Fruit fly (Drosophila melanogaster): Measurements from ENCODE around the gene CG7322.

CG7322 gene

DNA sequence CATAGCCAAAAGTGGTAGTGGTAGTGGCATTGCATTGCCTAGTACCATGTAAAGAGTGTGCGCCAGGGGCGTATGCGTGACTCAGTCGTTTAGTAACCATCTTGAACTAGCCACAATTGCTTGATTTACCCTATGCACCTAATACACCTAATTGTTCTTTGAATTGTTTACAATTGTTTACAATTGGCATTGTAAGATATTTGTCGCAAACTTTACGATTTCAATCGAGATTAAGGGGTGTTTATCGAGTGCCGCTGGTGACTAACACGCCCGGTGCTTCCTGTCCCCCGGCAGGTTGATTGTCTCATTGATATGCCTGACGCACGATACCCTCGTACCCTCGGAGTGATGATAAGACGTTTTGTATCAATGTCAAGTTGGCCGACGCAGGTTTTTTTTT, 20.5 kb downstream of the CG7322 start (continued):
- TF ChIP-seq hb (GFP tag; IDR thresholded peaks at IDR 0.05; ENCODE audit: partially characterized antibody) (no peak), Adf1 (GFP tag; IDR thresholded peaks at IDR 0.05) (no peak), otp (GFP tag; IDR thresholded peaks at IDR 0.05) (0 out of 3 replicates have a peak, but pooled peaks have one; percentile 15), stwl (tag; optimal IDR thresholded peaks at IDR 0.05) (no peak), CG15479 (GFP tag; optimal IDR thresholded peaks at IDR 0.05) (no peak), CG31388 (GFP tag; optimal IDR thresholded peaks at IDR 0.05) (no peak), CG33213 (GFP tag; optimal IDR thresholded peaks at IDR 0.05) (no peak), Drgx (GFP tag; IDR thresholded peaks at IDR 0.05) (peak; percentile 60), Taf1 (GFP tag; IDR thresholded peaks at IDR 0.05) (no peak), Gug (GFP tag; IDR thresholded peaks at IDR 0.05) (peak; percentile 17; the same call in 2 of the 4 replicates), CG30020 (tag; optimal IDR thresholded peaks at IDR 0.05) (peak; percentile 9), Ssrp (tag; optimal IDR thresholded peaks at IDR 0.05) (peak; percentile 41), fu2 (GFP tag; optimal IDR thresholded peaks at IDR 0.05) (no peak), Stat92E (GFP tag; optimal IDR thresholded peaks at IDR 0.05) (no peak), Dip2 (GFP tag; IDR thresholded peaks at IDR 0.05) (no peak), jigr1 (GFP tag; IDR thresholded peaks at IDR 0.05) (peak; percentile 72; the same call in 1 of the 3 replicates), CG16779 (GFP tag; IDR thresholded peaks at IDR 0.05) (no peak), CG6683 (GFP tag; optimal IDR thresholded peaks at IDR 0.05) (no peak), CG7786 (GFP tag; optimal IDR thresholded peaks at IDR 0.05) (no peak), CG18476 (GFP tag; optimal IDR thresholded peaks at IDR 0.05) (no peak), CG2678 (tag; optimal IDR thresholded peaks at IDR 0.05) (peak; percentile 33), CG17802 (tag; optimal IDR thresholded peaks at IDR 0.05) (no peak), crp (GFP tag; optimal IDR thresholded peaks at IDR 0.05) (no peak), repo (GFP tag; optimal IDR thresholded peaks at IDR 0.05) (no peak), HmgD (GFP tag; optimal IDR thresholded peaks at IDR 0.05) (no peak), Fer2 (tag; optimal IDR thresholded peaks at IDR 0.05) (no peak), CG11398 (GFP tag; optimal IDR thresholded peaks at IDR 0.05) (peak; percentile 20), CG18011 (GFP tag; optimal IDR thresholded peaks at IDR 0.05) (no peak), cato (GFP tag; optimal IDR thresholded peaks at IDR 0.05; ENCODE audit: borderline replicate concordance) (no peak), CG9609 (GFP tag; optimal IDR thresholded peaks at IDR 0.05) (peak; percentile 59), exex (tag; optimal IDR thresholded peaks at IDR 0.05) (no peak), odd (GFP tag; optimal IDR thresholded peaks at IDR 0.05) (no peak), E2f2 (GFP tag; IDR thresholded peaks at IDR 0.05) (peak; percentile 48; the same call in 1 of the 2 replicates), sna (GFP tag; IDR thresholded peaks at IDR 0.05; ENCODE audit: partially characterized antibody) (no peak), CG5245 (GFP tag; optimal IDR thresholded peaks at IDR 0.05) (no peak), CG13123 (GFP tag; optimal IDR thresholded peaks at IDR 0.05) (no peak), CG16863 (GFP tag; optimal IDR thresholded peaks at IDR 0.05) (no peak), br (optimal IDR thresholded peaks at IDR 0.05) (no peak), CG30403 (GFP tag; optimal IDR thresholded peaks at IDR 0.05) (peak; percentile 40), Eip74EF (GFP tag; optimal IDR thresholded peaks at IDR 0.05) (peak in 1 of 2 experiments; percentile 27), gro (GFP tag; optimal IDR thresholded peaks at IDR 0.05) (no peak), gcm2 (GFP tag; optimal IDR thresholded peaks at IDR 0.05) (no peak), disco-r (GFP tag; optimal IDR thresholded peaks at IDR 0.05) (no peak), CG12299 (tag; optimal IDR thresholded peaks at IDR 0.05) (no peak), chn (GFP tag; optimal IDR thresholded peaks at IDR 0.05) (no peak), HHEX (GFP tag; optimal IDR thresholded peaks at IDR 0.05) (no peak), pros (GFP tag; optimal IDR thresholded peaks at IDR 0.05) (peak; percentile 0), CG15696 (tag; optimal IDR thresholded peaks at IDR 0.05) (no peak), rib (GFP tag; IDR thresholded peaks at IDR 0.05) (no peak), HLHmδ (GFP tag; optimal IDR thresholded peaks at IDR 0.05) (no peak), pita (GFP tag; optimal IDR thresholded peaks at IDR 0.05) (no peak)
